Fruit fly (Drosophila melanogaster) Kc167 (cell line): ENCODE data around the gene CG43248.

ENCODE experiments used
- Sin3A ChIP-seq: fragments of >200 bp; optimal IDR thresholded peaks from 2 replicates; lab custom pipeline; 2018; ENCODE audit warnings: missing external identifiers
- h ChIP-seq: fragments of >200 bp; optimal IDR thresholded peaks from 3 replicates; lab custom pipeline; 2018; ENCODE audit warnings: missing external identifiers
- ttk ChIP-seq: sonication (Bioruptor generic); optimal IDR thresholded peaks from 2 replicates; lab custom pipeline; 2017; ENCODE audit warnings: missing external identifiers

DNA sequence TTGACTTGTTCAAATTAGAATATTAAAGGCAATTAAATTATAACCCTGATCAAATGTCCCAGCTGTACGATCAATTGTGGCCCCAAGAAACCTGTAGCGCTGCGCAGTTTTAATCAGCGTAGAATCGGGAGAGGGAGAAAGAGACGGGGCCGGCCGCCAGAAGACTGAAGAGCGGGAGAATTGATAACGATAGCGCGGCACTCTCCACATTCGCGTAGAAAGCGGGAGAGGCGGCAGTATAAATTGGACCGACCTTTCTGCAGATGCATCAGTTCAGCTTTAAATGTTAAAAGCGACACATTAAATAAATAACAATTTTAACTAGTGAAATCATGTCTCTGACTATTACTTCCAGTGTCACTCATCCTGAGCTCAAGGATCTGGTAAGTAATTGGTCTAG is 20.5 kb downstream of the CG43248 start, which contains the start of gene MsrA:
- TF ChIP-seq Sin3A (lab: Kevin White, UChicago) = no peak
- TF ChIP-seq h (lab: Kevin White, UChicago) = no peak
- no peak for TF ChIP-seq ttk
